Fruit fly (Drosophila melanogaster): ENCODE data around the gene OtopLa.
A peak's percentile ranks its signal among the peaks of the same experiment; 100 is the strongest.

Gene OtopLa

DNA sequence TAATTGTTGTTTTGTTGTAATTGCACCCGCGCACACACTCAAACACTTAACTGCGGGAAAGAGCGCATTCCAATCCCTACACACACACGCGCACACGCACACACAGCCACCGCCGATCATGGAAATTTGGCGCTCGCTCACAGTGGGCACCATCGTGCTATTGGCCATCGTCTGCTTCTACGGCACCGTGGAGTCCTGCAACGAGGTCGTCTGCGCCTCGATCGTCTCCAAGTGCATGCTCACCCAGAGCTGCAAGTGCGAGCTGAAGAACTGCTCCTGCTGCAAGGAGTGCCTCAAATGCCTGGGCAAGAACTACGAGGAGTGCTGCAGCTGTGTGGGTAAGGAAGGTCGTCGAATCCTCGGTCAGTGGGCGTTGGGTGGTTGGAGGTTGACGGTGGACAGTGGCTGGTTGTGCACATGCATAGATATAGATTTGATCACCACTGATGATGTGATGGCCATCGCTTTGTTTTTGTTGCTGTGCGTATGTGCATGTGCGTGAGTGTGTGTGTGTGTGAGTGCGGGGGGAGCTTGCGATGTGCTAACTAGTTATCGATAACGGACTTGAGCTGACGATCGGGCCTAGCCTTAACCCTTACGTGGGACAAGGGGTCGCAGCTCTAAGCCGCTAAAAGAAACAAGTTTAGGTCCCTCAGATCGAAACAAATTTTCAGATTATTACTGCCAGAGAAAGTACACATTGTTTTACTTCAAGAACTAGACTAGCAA, 42.5 kb upstream of the OtopLa start (continued):
- TF ChIP-seq CG4707 (GFP tag; optimal IDR thresholded peaks at IDR 0.05) (peak; percentile 80), CG10147 (GFP tag; optimal IDR thresholded peaks at IDR 0.05) (no peak), chm (GFP tag; IDR thresholded peaks at IDR 0.05) (no peak), CG10959 (GFP tag; IDR thresholded peaks at IDR 0.05) (peak; percentile 90), sens (GFP tag) (no peak), row (GFP tag; IDR thresholded peaks at IDR 0.05) (peak; percentile 55), CG14710 (tag; optimal IDR thresholded peaks at IDR 0.05) (no peak), mld (GFP tag; IDR thresholded peaks at IDR 0.05; ENCODE audit: partially characterized antibody) (no peak), CG6791 (GFP tag; IDR thresholded peaks at IDR 0.05; ENCODE audit: partially characterized antibody) (0 out of 3 replicates have a peak, but pooled peaks have one; percentile 49), Opbp (GFP tag; IDR thresholded peaks at IDR 0.05; ENCODE audit: partially characterized antibody) (0 out of 3 replicates have a peak, but pooled peaks have one; percentile 23), CG42726 (GFP tag; IDR thresholded peaks at IDR 0.05; ENCODE audit: partially characterized antibody) (no peak), CG12155 (GFP tag; optimal IDR thresholded peaks at IDR 0.05) (no peak), chif (GFP tag; optimal IDR thresholded peaks at IDR 0.05) (no peak), HLH4C (GFP tag; IDR thresholded peaks at IDR 0.05; ENCODE audit: partially characterized antibody) (peak; percentile 53; the same call in 2 of the 3 replicates), TFAM (GFP tag; optimal IDR thresholded peaks at IDR 0.05) (no peak), crol (GFP tag; IDR thresholded peaks at IDR 0.05) (peak; percentile 42), Scr (GFP tag; IDR thresholded peaks at IDR 0.05; ENCODE audit: partially characterized antibody) (0 out of 2 replicates have a peak, but pooled peaks have one; percentile 24), Sry-δ (GFP tag; optimal IDR thresholded peaks at IDR 0.05) (peak; percentile 70), Optix (GFP tag; IDR thresholded peaks at IDR 0.05) (no peak), BEAF-32 (GFP tag; optimal IDR thresholded peaks at IDR 0.05) (peak; percentile 63), Bgb (GFP tag; IDR thresholded peaks at IDR 0.05; ENCODE audit: partially characterized antibody) (peak; percentile 44), CG7963 (GFP tag; IDR thresholded peaks at IDR 0.05; ENCODE audit: partially characterized antibody) (peak; percentile 46; the same call in 1 of the 3 replicates)

DNA sequence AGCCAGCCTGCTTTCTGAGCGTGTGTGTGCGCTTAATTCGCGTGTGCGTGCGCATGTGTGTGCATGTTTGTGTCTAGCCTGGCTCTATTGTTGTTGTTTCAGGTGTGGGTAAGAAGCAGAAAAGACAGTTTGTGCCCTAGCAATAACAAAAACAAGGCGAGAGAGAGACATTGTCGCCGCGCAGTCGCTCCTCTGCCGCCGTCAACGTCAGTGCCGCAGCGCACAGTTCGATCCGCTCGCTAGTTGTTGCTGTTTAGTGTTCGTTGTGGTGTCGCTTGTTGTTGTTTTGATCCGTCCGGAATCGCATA, 41.9 kb upstream of the OtopLa start:
- TF ChIP-seq Trl (optimal IDR thresholded peaks at IDR 0.05), result peak in 1 of 2 experiments; percentile 15
- no peak for TF ChIP-seq Trl (GFP tag; optimal IDR thresholded peaks at IDR 0.05)
- no peak for TF ChIP-seq maf-S (GFP tag; optimal IDR thresholded peaks at IDR 0.05)
- no peak for TF ChIP-seq fd102C (GFP tag; optimal IDR thresholded peaks at IDR 0.05)
- TF ChIP-seq p53 (GFP tag; optimal IDR thresholded peaks at IDR 0.05), result peak; percentile 75
- no peak for TF ChIP-seq ken (GFP tag; IDR thresholded peaks at IDR 0.05)
- no peak for TF ChIP-seq Dad (GFP tag; optimal IDR thresholded peaks at IDR 0.05)
- no peak for TF ChIP-seq cad (GFP tag; optimal IDR thresholded peaks at IDR 0.05)
- TF ChIP-seq eve (GFP tag; optimal IDR thresholded peaks at IDR 0.05), result no peak
- peak; percentile 17 for TF ChIP-seq pros (GFP tag; optimal IDR thresholded peaks at IDR 0.05)
- no peak for TF ChIP-seq amos (GFP tag; IDR thresholded peaks at IDR 0.05; ENCODE audit: partially characterized antibody)
- no peak for TF ChIP-seq CG9876 (GFP tag; optimal IDR thresholded peaks at IDR 0.05)
- TF ChIP-seq chinmo (GFP tag; IDR thresholded peaks at IDR 0.05; ENCODE audit: partially characterized antibody), result peak; percentile 87; the same call in 3 of the 4 replicates
- no peak for TF ChIP-seq Mrtf (GFP tag; IDR thresholded peaks at IDR 0.05)
- TF ChIP-seq CG2120 (GFP tag; optimal IDR thresholded peaks at IDR 0.05), result no peak
- no peak for TF ChIP-seq CG6683 (GFP tag; optimal IDR thresholded peaks at IDR 0.05)
- TF ChIP-seq Aef1 (GFP tag; IDR thresholded peaks at IDR 0.05), result peak; percentile 41; the same call in 2 of the 3 replicates
- TF ChIP-seq CG17385 (GFP tag; optimal IDR thresholded peaks at IDR 0.05), result peak; percentile 83
- TF ChIP-seq CG11456 (GFP tag; IDR thresholded peaks at IDR 0.05), result no peak
- no peak for TF ChIP-seq CG30431 (GFP tag; optimal IDR thresholded peaks at IDR 0.05)
- TF ChIP-seq luna (GFP tag; optimal IDR thresholded peaks at IDR 0.05), result no peak
- no peak for TF ChIP-seq Lim3 (GFP tag; IDR thresholded peaks at IDR 0.05)
- no peak for TF ChIP-seq CG8924 (tag; optimal IDR thresholded peaks at IDR 0.05)
- no peak for TF ChIP-seq Tbp (GFP tag; optimal IDR thresholded peaks at IDR 0.05)
- TF ChIP-seq CG4360 (GFP tag; IDR thresholded peaks at IDR 0.05), result peak; percentile 94
- peak; percentile 91 for TF ChIP-seq Adf1 (GFP tag; IDR thresholded peaks at IDR 0.05)
- TF ChIP-seq kni (GFP tag; optimal IDR thresholded peaks at IDR 0.05), result peak; percentile 40
- no peak for TF ChIP-seq CG11696 (GFP tag; IDR thresholded peaks at IDR 0.05)
- no peak for TF ChIP-seq Myb (GFP tag; optimal IDR thresholded peaks at IDR 0.05)
